Worm (Caenorhabditis elegans): Measurements from ENCODE around the gene irld-57.

DNA sequence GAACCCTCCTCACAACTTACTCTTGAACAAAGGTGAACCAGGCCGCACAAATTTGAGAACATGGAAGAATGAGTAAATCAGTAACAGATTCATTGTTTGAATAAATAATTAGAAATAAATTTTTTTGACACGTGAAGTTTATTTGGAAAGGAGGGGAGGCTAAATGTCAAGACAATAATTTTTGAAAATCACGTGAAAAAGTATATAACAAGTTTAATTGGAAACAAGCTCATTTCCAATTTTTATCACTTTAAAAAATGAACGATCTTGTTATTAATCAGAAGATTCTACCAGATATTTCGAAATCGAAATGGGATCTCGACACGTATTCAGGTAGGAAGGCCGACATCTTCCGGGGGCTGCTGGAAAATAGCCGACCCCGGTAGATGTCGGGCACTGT is at the start of gene irld-57, which contains the start of gene sfxn-1.3:
- TF ChIP-seq C38D4.7 (GFP tag; optimal IDR thresholded peaks at IDR 0.05): no peak
- no peak for TF ChIP-seq fkh-10 (GFP tag; optimal IDR thresholded peaks at IDR 0.05)
- no peak for TF ChIP-seq nhr-11 (tag; optimal IDR thresholded peaks at IDR 0.05)
- no peak for TF ChIP-seq hlh-13 (GFP tag; optimal IDR thresholded peaks at IDR 0.05)
- no peak for TF ChIP-seq ref-2 (tag; optimal IDR thresholded peaks at IDR 0.05)
- no peak for TF ChIP-seq lim-6 (tag; optimal IDR thresholded peaks at IDR 0.05)
- no peak for TF ChIP-seq mec-3 (tag; optimal IDR thresholded peaks at IDR 0.05; ENCODE audit: borderline replicate concordance)

Measured in whole organism, late embryonic.